Fruit fly (Drosophila melanogaster) S2 (cell line): ENCODE data around the gene yellow-c.

Experiments
- CG8478 ChIP-seq: fragments of >200 bp; optimal IDR thresholded peaks from 2 replicates; lab custom pipeline; 2018
- CTCF ChIP-seq, 2 experiments: fragments of >200 bp; optimal IDR thresholded peaks; 2 replicates each; lab custom pipeline; 2018

DNA sequence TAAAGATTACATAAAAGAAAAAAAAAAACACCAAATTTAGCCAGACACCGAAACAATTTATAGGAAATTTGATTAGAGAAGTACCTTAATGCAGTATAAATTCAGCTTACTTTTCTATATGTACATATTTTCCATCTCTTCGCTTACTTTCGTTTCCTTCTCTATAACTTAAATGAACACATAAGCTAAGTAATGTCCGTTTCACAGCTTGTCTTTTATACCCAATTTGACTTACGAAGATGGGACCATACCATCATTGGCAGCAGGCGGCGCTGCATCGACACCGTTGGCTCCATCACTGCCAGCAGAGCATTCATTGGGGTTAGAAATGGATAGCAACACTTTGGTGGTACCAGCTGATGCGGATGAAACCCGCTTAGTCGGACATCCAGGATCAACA, 35.0 kb downstream of the yellow-c start, which contains the start of gene vig:
- no peak for TF ChIP-seq CTCF (optimal IDR thresholded peaks at IDR 0.05; lab: Kevin White, UChicago)
- no peak for TF ChIP-seq CG8478
